Worm (Caenorhabditis elegans) whole organism, young adult: Measurements from ENCODE around the gene cyc-2.1.
"Not testable (repeated sequence)": the region's sequence is repeated elsewhere in the genome, so short reads cannot be mapped to it uniquely, and the experiment has no call there.

ENCODE experiments used
- B0261.1 ChIP-seq: sonication (generic microtip); optimal IDR thresholded peaks from 2 replicates; lab custom pipeline; 2016; ENCODE audit warnings: mild to moderate bottlenecking, missing genetic modification characterization, moderate library complexity, missing compliant biosample characterization
- C17E4.6 ChIP-seq: fragments of 200-800 bp; sonication (Bioruptor generic); IDR thresholded peaks from 2 replicates; pipeline ENCODE4 v1.3.6; 2022; ENCODE audit warnings: missing genetic modification reagents, missing genetic modification characterization, missing compliant biosample characterization
- D2030.7 ChIP-seq: fragments of 200-800 bp; sonication (Bioruptor generic); IDR thresholded peaks from 2 replicates; pipeline ENCODE4 v1.3.6; 2022; ENCODE audit warnings: missing genetic modification reagents, missing genetic modification characterization, missing compliant biosample characterization
- F37B4.10 ChIP-seq: fragments of 200-800 bp; sonication (Bioruptor generic); IDR thresholded peaks from 2 replicates; pipeline ENCODE4 v1.3.6; 2022; ENCODE audit warnings: missing genetic modification characterization, missing compliant biosample characterization
- F39B2.1 ChIP-seq: fragments of 200-800 bp; sonication (Bioruptor generic); IDR thresholded peaks from 2 replicates; pipeline ENCODE4 v1.3.6; 2022; ENCODE audit warnings: missing genetic modification reagents, missing genetic modification characterization, missing compliant biosample characterization
- F57C9.4 ChIP-seq: sonication (generic microtip); optimal IDR thresholded peaks from 2 replicates; lab custom pipeline; 2017; ENCODE audit warnings: mild to moderate bottlenecking, missing genetic modification characterization, missing compliant biosample characterization
- K11D2.4 ChIP-seq: fragments of 200-800 bp; sonication (Bioruptor generic); IDR thresholded peaks from 2 replicates; pipeline ENCODE4 v1.3.6; 2022; ENCODE audit warnings: missing genetic modification reagents, missing genetic modification characterization, missing compliant biosample characterization
- K12H6.12 ChIP-seq: fragments of 200-800 bp; sonication (Bioruptor generic); optimal IDR thresholded peaks from 2 replicates; lab custom pipeline; 2018; ENCODE audit warnings: mild to moderate bottlenecking, missing genetic modification characterization, missing compliant biosample characterization
- T07F8.4 ChIP-seq: sonication (generic microtip); optimal IDR thresholded peaks from 2 replicates; lab custom pipeline; 2016; ENCODE audit warnings: mild to moderate bottlenecking, missing genetic modification characterization, moderate library complexity, missing compliant biosample characterization
- Y53G8AR.9 ChIP-seq: fragments of 200-800 bp; sonication (Bioruptor generic); conservative IDR thresholded peaks from 2 replicates; pipeline ENCODE4 v1.3.6; 2022; ENCODE audit warnings: missing genetic modification reagents, missing genetic modification characterization, missing compliant biosample characterization
- Y56A3A.18 ChIP-seq: fragments of 200-800 bp; sonication (Bioruptor generic); IDR thresholded peaks from 2 replicates; pipeline ENCODE4 v1.3.6; 2022; ENCODE audit warnings: missing genetic modification reagents, missing genetic modification characterization, missing compliant biosample characterization
- Y95B8A.8 ChIP-seq: fragments of 200-800 bp; sonication (Bioruptor generic); IDR thresholded peaks from 2 replicates; pipeline ENCODE4 v1.3.6; 2022; ENCODE audit warnings: missing genetic modification reagents, missing genetic modification characterization, missing compliant biosample characterization
- ZK185.1 ChIP-seq: sonication (generic microtip); optimal IDR thresholded peaks from 2 replicates; lab custom pipeline; 2016; ENCODE audit warnings: mild to moderate bottlenecking, missing genetic modification characterization, missing compliant biosample characterization; ENCODE audit not compliant: poor library complexity, severe bottlenecking
- aptf-2 ChIP-seq: fragments of 200-800 bp; sonication (Bioruptor generic); conservative IDR thresholded peaks from 2 replicates; pipeline ENCODE4 v1.3.6; 2022; ENCODE audit warnings: missing genetic modification reagents, missing genetic modification characterization, missing compliant biosample characterization
- aptf-3 ChIP-seq: fragments of 200-800 bp; sonication (Bioruptor generic); IDR thresholded peaks from 2 replicates; pipeline ENCODE4 v1.3.6; 2022; ENCODE audit warnings: missing genetic modification characterization, missing compliant biosample characterization
- athp-1 ChIP-seq: sonication (generic microtip); optimal IDR thresholded peaks from 2 replicates; lab custom pipeline; 2017; ENCODE audit warnings: mild to moderate bottlenecking, missing genetic modification characterization, missing compliant biosample characterization
- attf-5 ChIP-seq: fragments of 200-800 bp; sonication (Bioruptor generic); optimal IDR thresholded peaks from 2 replicates; lab custom pipeline; 2018; ENCODE audit warnings: mild to moderate bottlenecking, missing genetic modification characterization, missing compliant biosample characterization
- attf-6 ChIP-seq: fragments of 200-800 bp; sonication (Bioruptor generic); IDR thresholded peaks from 2 replicates; pipeline ENCODE4 v1.3.6; 2022; ENCODE audit warnings: missing genetic modification reagents, missing genetic modification characterization, missing compliant biosample characterization
- bed-2 ChIP-seq: fragments of 200-800 bp; sonication (Bioruptor generic); IDR thresholded peaks from 2 replicates; pipeline ENCODE4 v1.3.6; 2022; ENCODE audit warnings: missing genetic modification reagents, missing genetic modification characterization, missing compliant biosample characterization
- cebp-2 ChIP-seq: fragments of 200-800 bp; sonication (Bioruptor generic); IDR thresholded peaks from 2 replicates; pipeline ENCODE4 v1.3.6; 2022; ENCODE audit warnings: missing genetic modification characterization, missing compliant biosample characterization
- ceh-100 ChIP-seq: fragments of 200-800 bp; sonication (Bioruptor generic); IDR thresholded peaks from 2 replicates; pipeline ENCODE4 v1.3.6; 2022; ENCODE audit warnings: missing genetic modification reagents, missing genetic modification characterization, missing compliant biosample characterization
- ceh-40 ChIP-seq: fragments of 200-800 bp; sonication (Bioruptor generic); IDR thresholded peaks from 2 replicates; pipeline ENCODE4 v1.3.6; 2022; ENCODE audit warnings: missing genetic modification characterization, missing compliant biosample characterization
- ceh-58 ChIP-seq: fragments of 200-800 bp; sonication (Bioruptor generic); IDR thresholded peaks from 2 replicates; pipeline ENCODE4 v1.3.6; 2022; ENCODE audit warnings: missing genetic modification characterization, missing compliant biosample characterization
- chd-7 ChIP-seq: sonication (generic microtip); optimal IDR thresholded peaks from 2 replicates; lab custom pipeline; 2016; ENCODE audit warnings: mild to moderate bottlenecking, missing genetic modification characterization, moderate library complexity, missing compliant biosample characterization
- die-1 ChIP-seq: sonication (generic microtip); optimal IDR thresholded peaks from 2 replicates; lab custom pipeline; 2016; ENCODE audit warnings: missing genotype, mild to moderate bottlenecking, missing genetic modification characterization, missing compliant biosample characterization
- egl-18 ChIP-seq: fragments of 200-800 bp; sonication (Bioruptor generic); IDR thresholded peaks from 2 replicates; pipeline ENCODE4 v1.3.6; 2022; ENCODE audit warnings: missing genetic modification reagents, missing genetic modification characterization, missing compliant biosample characterization
- ekl-4 ChIP-seq: fragments of 200-800 bp; sonication (Bioruptor generic); IDR thresholded peaks from 2 replicates; pipeline ENCODE4 v1.3.6; 2022; ENCODE audit warnings: missing genetic modification reagents, missing genetic modification characterization, missing compliant biosample characterization
- ets-4 ChIP-seq: fragments of 200-800 bp; sonication (Bioruptor generic); optimal IDR thresholded peaks from 2 replicates; lab custom pipeline; 2018; ENCODE audit warnings: mild to moderate bottlenecking, missing genetic modification characterization, missing compliant biosample characterization
- him-1 ChIP-seq: sonication (generic microtip); optimal IDR thresholded peaks from 2 replicates; lab custom pipeline; 2016; ENCODE audit warnings: missing genotype, missing genetic modification reagents, missing genetic modification characterization, missing compliant biosample characterization
- hsf-1 ChIP-seq: fragments of 200-800 bp; sonication (Bioruptor generic); IDR thresholded peaks from 2 replicates; pipeline ENCODE4 v1.3.6; 2022; ENCODE audit warnings: missing genetic modification reagents, missing genetic modification characterization, missing compliant biosample characterization
- lag-1 ChIP-seq: fragments of 200-800 bp; sonication (Bioruptor generic); IDR thresholded peaks from 2 replicates; pipeline ENCODE4 v1.3.6; 2022; ENCODE audit warnings: missing genetic modification reagents, missing genetic modification characterization, missing compliant biosample characterization
- let-526 ChIP-seq: fragments of 200-800 bp; sonication (Bioruptor generic); IDR thresholded peaks from 2 replicates; pipeline ENCODE4 v1.3.6; 2022; ENCODE audit warnings: missing genetic modification reagents, missing genetic modification characterization, missing compliant biosample characterization
- lin-26 ChIP-seq: fragments of 200-800 bp; sonication (Bioruptor generic); IDR thresholded peaks from 2 replicates; pipeline ENCODE4 v1.3.6; 2022; ENCODE audit warnings: missing genetic modification reagents, missing genetic modification characterization, missing compliant biosample characterization
- lin-40 ChIP-seq: sonication (generic microtip); optimal IDR thresholded peaks from 2 replicates; lab custom pipeline; 2016; ENCODE audit warnings: missing genetic modification characterization, mild to moderate bottlenecking, missing compliant biosample characterization, missing genotype, missing genetic modification reagents
- lsl-1 ChIP-seq: fragments of 200-800 bp; sonication (Bioruptor generic); optimal IDR thresholded peaks from 2 replicates; lab custom pipeline; 2018; ENCODE audit warnings: mild to moderate bottlenecking, missing genetic modification characterization, moderate library complexity, missing compliant biosample characterization
- madf-10 ChIP-seq: sonication (generic microtip); optimal IDR thresholded peaks from 2 replicates; lab custom pipeline; 2016; ENCODE audit warnings: mild to moderate bottlenecking, missing genetic modification characterization, missing compliant biosample characterization
- madf-6 ChIP-seq: fragments of 200-800 bp; sonication (Bioruptor generic); IDR thresholded peaks from 2 replicates; pipeline ENCODE4 v1.3.6; 2022; ENCODE audit warnings: missing genetic modification reagents, missing genetic modification characterization, missing compliant biosample characterization
- nfya-2 ChIP-seq: fragments of 200-800 bp; sonication (Bioruptor generic); IDR thresholded peaks from 2 replicates; pipeline ENCODE4 v1.3.6; 2022; ENCODE audit warnings: missing genetic modification reagents, missing genetic modification characterization, missing compliant biosample characterization
- nfyb-1 ChIP-seq: fragments of 200-800 bp; sonication (Bioruptor generic); IDR thresholded peaks from 2 replicates; pipeline ENCODE4 v1.3.6; 2022; ENCODE audit warnings: missing genetic modification reagents, missing genetic modification characterization, missing compliant biosample characterization
- nhr-120 ChIP-seq: fragments of 200-800 bp; sonication (Bioruptor generic); IDR thresholded peaks from 2 replicates; pipeline ENCODE4 v1.3.6; 2022; ENCODE audit warnings: missing genetic modification characterization, missing compliant biosample characterization
- nhr-80 ChIP-seq: sonication (generic microtip); optimal IDR thresholded peaks from 2 replicates; lab custom pipeline; 2016; ENCODE audit warnings: missing genetic modification characterization, missing compliant biosample characterization
- pbrm-1 ChIP-seq: fragments of 200-800 bp; sonication (Bioruptor generic); IDR thresholded peaks from 2 replicates; pipeline ENCODE4 v1.3.6; 2022; ENCODE audit warnings: missing genetic modification reagents, missing genetic modification characterization, missing compliant biosample characterization
- rcor-1 ChIP-seq: fragments of 200-800 bp; sonication (Bioruptor generic); IDR thresholded peaks from 2 replicates; pipeline ENCODE4 v1.3.6; 2022; ENCODE audit warnings: missing genetic modification reagents, missing genetic modification characterization, missing compliant biosample characterization
- snpc-4 ChIP-seq, 5 experiments: fragments of 150-350 bp in 1 of 5; sonication (generic microtip) in 4 of 5; optimal IDR thresholded peaks; 2 replicates each; lab custom pipeline; 2014 to 2018; ENCODE audit warnings: missing genetic modification characterization in 5 of 5, missing biosample characterization in 3 of 5, antibody characterized with exemption in 2 of 5, mild to moderate bottlenecking in 2 of 5, missing compliant biosample characterization in 2 of 5, missing genotype in 2 of 5, moderate library complexity in 2 of 5, missing genetic modification reagents in 1 of 5
- tlf-1 ChIP-seq: fragments of 200-800 bp; sonication (Bioruptor generic); optimal IDR thresholded peaks from 2 replicates; lab custom pipeline; 2018; ENCODE audit warnings: mild to moderate bottlenecking, missing genetic modification characterization, missing compliant biosample characterization
- ztf-22 ChIP-seq: fragments of 200-800 bp; sonication (Bioruptor generic); optimal IDR thresholded peaks from 2 replicates; lab custom pipeline; 2018; ENCODE audit warnings: mild to moderate bottlenecking, missing genetic modification characterization, moderate library complexity, missing compliant biosample characterization
- ztf-26 ChIP-seq: sonication (generic microtip); optimal IDR thresholded peaks from 2 replicates; lab custom pipeline; 2017; ENCODE audit warnings: missing genetic modification characterization, missing compliant biosample characterization
- ztf-3 ChIP-seq: fragments of 200-800 bp; sonication (Bioruptor generic); optimal IDR thresholded peaks from 2 replicates; lab custom pipeline; 2018; ENCODE audit warnings: mild to moderate bottlenecking, missing genetic modification characterization, missing compliant biosample characterization
- ztf-6 ChIP-seq: fragments of 200-800 bp; sonication (Bioruptor generic); IDR thresholded peaks from 2 replicates; pipeline ENCODE4 v1.3.6; 2022; ENCODE audit warnings: missing genetic modification reagents, missing genetic modification characterization, missing compliant biosample characterization

Gene cyc-2.1

ce11 chrIV:4725478-4725920, 23.3 kb downstream of the cyc-2.1 start:
- TF ChIP-seq tlf-1 (GFP tag; lab: Kevin White, UChicago) (peak; percentile 95), madf-6 (GFP tag; lab: Robert Waterston, UW) (peak; percentile 89), ceh-58 (GFP tag; lab: Robert Waterston, UW) (0 out of 2 replicates have a peak, but pooled peaks have one; percentile 87), lsl-1 (GFP tag; lab: Kevin White, UChicago) (peak; percentile 70), ceh-100 (GFP tag; lab: Robert Waterston, UW) (peak; percentile 95), lin-26 (peak; percentile 96), Y53G8AR.9 (GFP tag; lab: Robert Waterston, UW) (peak; percentile 100), F37B4.10 (GFP tag; lab: Robert Waterston, UW) (peak; percentile 100), attf-6 (GFP tag; lab: Robert Waterston, UW) (peak; percentile 83), snpc-4 (tag; optimal IDR thresholded peaks at IDR 0.05; lab: Kevin White, UChicago) (peak in 2 of 4 experiments; percentile 74 to 78), pbrm-1 (GFP tag; lab: Robert Waterston, UW) (peak; percentile 99), F57C9.4 (tag; lab: Kevin White, UChicago) (peak; percentile 33), egl-18 (GFP tag; lab: Robert Waterston, UW) (peak; percentile 100), madf-10 (tag; lab: Kevin White, UChicago) (peak; percentile 80), lin-40 (tag; lab: Kevin White, UChicago) (peak; percentile 95), ets-4 (GFP tag; lab: Kevin White, UChicago) (peak; percentile 23), Y56A3A.18 (GFP tag; lab: Robert Waterston, UW) (peak; percentile 99), T07F8.4 (peak; percentile 39), lag-1 (peak; percentile 100), Y95B8A.8 (GFP tag; lab: Robert Waterston, UW) (peak; percentile 99), cebp-2 (GFP tag; lab: Robert Waterston, UW) (peak; percentile 99), ztf-3 (GFP tag; lab: Kevin White, UChicago) (peak; percentile 62), die-1 (tag; lab: Kevin White, UChicago) (peak; percentile 6), ekl-4 (peak; percentile 99), bed-2 (GFP tag; lab: Robert Waterston, UW) (peak; percentile 100), let-526 (GFP tag; lab: Robert Waterston, UW) (peak; percentile 100), nhr-80 (peak; percentile 74), aptf-3 (GFP tag; lab: Robert Waterston, UW) (peak; percentile 63; the same call in 1 of the 2 replicates), aptf-2 (peak; percentile 98), him-1 (tag; lab: Kevin White, UChicago) (peak; percentile 17), ztf-22 (GFP tag; lab: Kevin White, UChicago) (peak; percentile 33), attf-5 (GFP tag; lab: Kevin White, UChicago) (peak; percentile 90), hsf-1 (peak; percentile 95), F39B2.1 (GFP tag; lab: Robert Waterston, UW) (peak; percentile 96), ZK185.1 (tag; lab: Kevin White, UChicago) (peak; percentile 49), nfya-2 (GFP tag; lab: Robert Waterston, UW) (peak; percentile 98), ztf-6 (GFP tag; lab: Robert Waterston, UW) (peak; percentile 99), athp-1 (tag; lab: Kevin White, UChicago) (peak; percentile 52), ceh-40 (GFP tag; lab: Robert Waterston, UW) (peak; percentile 93), rcor-1 (GFP tag; lab: Robert Waterston, UW) (peak; percentile 99), B0261.1 (peak; percentile 19), ztf-26 (tag; lab: Kevin White, UChicago) (peak; percentile 94), chd-7 (tag; lab: Kevin White, UChicago) (peak; percentile 67), nfyb-1 (peak; percentile 99), D2030.7 (peak; percentile 91), K12H6.12 (peak; percentile 75), K11D2.4 (GFP tag; lab: Robert Waterston, UW) (peak; percentile 100), C17E4.6 (GFP tag; lab: Robert Waterston, UW) (peak; percentile 99), nhr-120 (GFP tag; lab: Robert Waterston, UW) (peak; percentile 100)
- not testable (repeated sequence) for TF ChIP-seq snpc-4 (GFP tag; optimal IDR thresholded peaks at IDR 0.05; lab: Kevin White, UChicago)
